Fruit fly (Drosophila melanogaster) S2 (cell line): ENCODE data around the gene sty.

Experiments
- CG8478 ChIP-seq: fragments of >200 bp; optimal IDR thresholded peaks from 2 replicates; lab custom pipeline; 2018
- CTCF ChIP-seq, 2 experiments: fragments of >200 bp; optimal IDR thresholded peaks; 2 replicates each; lab custom pipeline; 2018

DNA sequence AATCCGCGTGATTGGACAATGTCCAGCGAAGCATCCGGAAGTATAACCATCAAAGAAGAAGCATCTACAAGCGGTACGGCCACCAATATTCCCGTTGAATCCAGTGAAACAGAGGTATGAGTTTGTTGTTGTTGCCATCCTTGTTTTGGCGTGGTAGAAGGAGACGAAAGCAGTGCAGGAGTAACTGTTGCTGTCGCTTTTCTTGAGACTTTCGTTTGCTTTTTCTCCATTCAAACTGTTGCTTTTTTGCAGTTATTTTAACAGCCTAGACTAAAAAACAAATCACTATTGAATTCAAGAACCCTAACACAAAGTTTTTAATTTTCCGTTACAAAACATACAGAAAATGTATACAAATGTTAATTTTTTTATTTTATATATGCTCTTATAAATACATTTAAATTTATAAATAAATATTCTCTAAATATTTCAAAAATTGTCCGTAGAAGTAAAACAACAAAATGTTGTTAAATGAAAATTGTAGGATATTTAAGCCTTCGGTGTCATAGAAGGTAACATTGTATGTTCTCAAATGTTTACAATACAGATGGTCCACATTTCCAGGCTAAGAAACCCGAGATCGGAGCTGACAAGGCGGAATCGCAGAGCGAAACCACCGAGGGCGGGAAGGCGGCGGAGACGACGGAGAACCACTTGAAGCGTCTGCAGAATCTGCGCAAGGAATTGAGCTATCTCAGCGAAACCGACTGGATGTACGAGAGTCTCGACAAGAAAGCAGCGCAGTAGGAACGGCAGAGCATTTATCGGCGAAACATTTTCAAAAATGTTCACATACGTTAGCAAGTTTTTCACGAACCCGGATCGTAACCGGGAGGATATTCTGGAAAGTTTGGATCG, 37.1 kb upstream of the sty start:
- TF ChIP-seq CG8478: no peak
- TF ChIP-seq CTCF (optimal IDR thresholded peaks at IDR 0.05; lab: Kevin White, UChicago): no peak
